Worm (Caenorhabditis elegans): ENCODE measurements around the gene nol-10.
A peak's percentile ranks its signal among the peaks of the same experiment; 100 is the strongest.

Gene nol-10

ce11 chrIV:7552958-7553553 lies 27.3 kb upstream of the nol-10 start, which contains the start of gene dif-1:
Gene dif-1, minus strand, starts transcription at chrIV:7553008.
- TF ChIP-seq F13H6.1 (tag; optimal IDR thresholded peaks at IDR 0.05) (no peak), nfya-1 (tag; optimal IDR thresholded peaks at IDR 0.05) (peak; percentile 33), elt-2 (tag; optimal IDR thresholded peaks at IDR 0.05) (peak; percentile 82)

- no peak for TF ChIP-seq Y22D7AL.16 (tag; optimal IDR thresholded peaks at IDR 0.05)
- TF ChIP-seq pax-1 (tag; optimal IDR thresholded peaks at IDR 0.05), result no peak
- TF ChIP-seq hlh-15 (tag; optimal IDR thresholded peaks at IDR 0.05), result no peak
- no peak for TF ChIP-seq ceh-2 (tag; optimal IDR thresholded peaks at IDR 0.05)
- TF ChIP-seq ceh-24 (tag; optimal IDR thresholded peaks at IDR 0.05), result no peak
- TF ChIP-seq tbx-2 (tag; optimal IDR thresholded peaks at IDR 0.05), result no peak
- TF ChIP-seq dve-1 (tag; optimal IDR thresholded peaks at IDR 0.05), result no peak
- TF ChIP-seq pha-2 (tag; optimal IDR thresholded peaks at IDR 0.05), result no peak
These were observed 26.0 kb upstream of the nol-10 start, which contains the start of gene F49E8.6 for ce11 chrIV:7554351-7554750. Gene F49E8.6, minus strand, starts transcription at chrIV:7554667.

- TF ChIP-seq C08G9.2 (tag; optimal IDR thresholded peaks at IDR 0.05) (no peak), madf-2 (tag; optimal IDR thresholded peaks at IDR 0.05) (no peak), ceh-31 (tag; optimal IDR thresholded peaks at IDR 0.05) (no peak), ceh-22 (tag; optimal IDR thresholded peaks at IDR 0.05) (no peak), K09A11.1 (tag; optimal IDR thresholded peaks at IDR 0.05; ENCODE audit: insufficient read depth) (no peak), ceh-24 (tag; optimal IDR thresholded peaks at IDR 0.05) (no peak), npax-4 (tag; optimal IDR thresholded peaks at IDR 0.05) (no peak), pha-4 (tag; optimal IDR thresholded peaks at IDR 0.05) (no peak), tbx-2 (tag; optimal IDR thresholded peaks at IDR 0.05) (no peak), pha-2 (tag; optimal IDR thresholded peaks at IDR 0.05) (no peak), unc-55 (GFP tag; optimal IDR thresholded peaks at IDR 0.05) (no peak), eyg-1 (tag; optimal IDR thresholded peaks at IDR 0.05) (no peak), gmeb-2 (tag; optimal IDR thresholded peaks at IDR 0.05) (no peak), nfya-1 (tag; optimal IDR thresholded peaks at IDR 0.05) (no peak)
These were observed 24.0 kb upstream of the nol-10 start, which contains the start of the genes F49E8.7, F49E8.8 and nprl-2 for ce11 chrIV:7556265-7556866. Gene F49E8.7, minus strand, starts transcription at chrIV:7556365. Gene F49E8.8, plus strand, starts transcription at chrIV:7556637. Gene nprl-2, plus strand, starts transcription at chrIV:7556816.

ce11 chrIV:7558653-7559052 lies 21.7 kb upstream of the nol-10 start:
- TF ChIP-seq pros-1 (tag; optimal IDR thresholded peaks at IDR 0.05), result no peak
- no peak for TF ChIP-seq dve-1 (tag; optimal IDR thresholded peaks at IDR 0.05)
- TF ChIP-seq ceh-31 (tag; optimal IDR thresholded peaks at IDR 0.05), result no peak
- TF ChIP-seq pqm-1 (tag; optimal IDR thresholded peaks at IDR 0.05), result no peak
- no peak for TF ChIP-seq ceh-9 (tag; optimal IDR thresholded peaks at IDR 0.05)

DNA sequence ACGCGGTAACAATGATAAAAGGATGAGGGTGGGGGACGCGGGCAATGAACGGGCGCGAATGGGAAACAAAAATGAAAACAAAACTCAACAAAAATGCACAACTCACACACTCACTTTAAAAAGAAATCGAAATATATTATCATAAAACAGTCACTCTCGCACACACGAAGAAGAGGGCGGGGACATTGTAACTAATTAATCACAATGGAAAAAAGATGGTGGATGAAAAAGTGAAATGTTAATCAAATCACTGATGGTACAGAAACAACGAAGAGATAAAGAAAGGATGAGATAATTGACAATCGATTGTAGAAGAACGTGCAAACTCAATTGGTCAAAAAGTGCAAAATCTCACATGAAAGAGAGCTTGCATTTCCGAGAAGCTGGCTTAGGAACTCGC lies 21.2 kb upstream of the nol-10 start:
- TF ChIP-seq ahr-1 (tag; optimal IDR thresholded peaks at IDR 0.05) (no peak), unc-55 (GFP tag; optimal IDR thresholded peaks at IDR 0.05) (no peak), ceh-48 (tag; optimal IDR thresholded peaks at IDR 0.05) (no peak)

DNA sequence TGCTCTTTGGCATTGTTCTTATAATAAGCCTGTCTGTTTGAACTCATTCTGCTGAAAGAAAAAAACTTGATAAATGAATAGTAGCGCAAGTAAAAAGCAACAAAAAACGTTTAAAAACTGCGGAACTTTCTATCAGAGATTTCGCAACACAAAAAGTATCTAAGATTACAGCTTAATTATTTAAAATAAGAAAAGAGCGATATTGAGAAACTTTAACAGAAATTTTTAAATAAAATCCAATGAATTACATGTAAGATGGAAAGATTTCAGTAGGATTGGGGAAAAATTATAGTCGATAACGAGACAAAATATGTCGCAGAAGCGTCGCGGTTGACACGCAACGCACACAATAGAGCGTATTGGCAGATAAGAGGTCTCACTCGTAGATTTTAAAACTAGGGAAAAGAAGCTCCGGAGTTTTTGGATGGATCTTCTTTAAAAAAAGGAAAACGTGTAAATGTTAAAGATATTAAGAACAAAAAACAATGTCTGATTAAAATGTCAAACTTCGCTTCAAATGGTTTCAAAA lies 18.7 kb upstream of the nol-10 start, which contains the start of gene ima-3:
Gene ima-3, minus strand, starts transcription at position 51 of the 529 bp plus-strand sequence.
- TF ChIP-seq ceh-14 (tag; optimal IDR thresholded peaks at IDR 0.05), result no peak
- no peak for TF ChIP-seq ceh-30 (tag; optimal IDR thresholded peaks at IDR 0.05)
- TF ChIP-seq ceh-6 (GFP tag; optimal IDR thresholded peaks at IDR 0.05), result no peak
- no peak for TF ChIP-seq ceh-45 (GFP tag; IDR thresholded peaks at IDR 0.05)
- no peak for TF ChIP-seq fax-1 (tag; optimal IDR thresholded peaks at IDR 0.05)
- TF ChIP-seq tbx-2 (tag; optimal IDR thresholded peaks at IDR 0.05), result peak; percentile 35
- no peak for TF ChIP-seq hlh-8 (tag; optimal IDR thresholded peaks at IDR 0.05)
- no peak for TF ChIP-seq fkh-6 (tag; optimal IDR thresholded peaks at IDR 0.05)
- TF ChIP-seq unc-55 (GFP tag; optimal IDR thresholded peaks at IDR 0.05), result no peak
- TF ChIP-seq tbx-7 (tag; optimal IDR thresholded peaks at IDR 0.05), result no peak
- no peak for TF ChIP-seq ztf-16 (tag; optimal IDR thresholded peaks at IDR 0.05)
- TF ChIP-seq zip-5 (tag; optimal IDR thresholded peaks at IDR 0.05), result peak; percentile 7
- TF ChIP-seq ceh-22 (tag; optimal IDR thresholded peaks at IDR 0.05), result no peak
- no peak for TF ChIP-seq hlh-13 (GFP tag; optimal IDR thresholded peaks at IDR 0.05)
- TF ChIP-seq ets-4 (tag; optimal IDR thresholded peaks at IDR 0.05), result no peak
- TF ChIP-seq ceh-31 (tag; optimal IDR thresholded peaks at IDR 0.05), result peak; percentile 47
- peak; percentile 20 for TF ChIP-seq unc-42 (tag; optimal IDR thresholded peaks at IDR 0.05)
- no peak for TF ChIP-seq che-1 (tag; optimal IDR thresholded peaks at IDR 0.05)
- no peak for TF ChIP-seq ceh-18 (tag; optimal IDR thresholded peaks at IDR 0.05)
- TF ChIP-seq K02D7.2 (tag; optimal IDR thresholded peaks at IDR 0.05), result no peak
- no peak for TF ChIP-seq pha-2 (tag; optimal IDR thresholded peaks at IDR 0.05)

Data from whole organism, late embryonic.